Worm (Caenorhabditis elegans): ENCODE data around the gene sdhb-1.

sdhb-1 gene

ce11 chrII:9352669-9353068 lies at the start of gene sdhb-1, which contains the start of gene cup-15:
sdhb-1 (minus strand) TSS chrII:9352731.
cup-15 (plus strand) TSS chrII:9353000.
- no peak for TF ChIP-seq unc-62 (GFP tag; optimal IDR thresholded peaks at IDR 0.05)

- TF ChIP-seq unc-62 (GFP tag; optimal IDR thresholded peaks at IDR 0.05) = no peak
Observed at ce11 chrII:9399746-9400145, 47.2 kb upstream of the sdhb-1 start, which contains the start of gene Y51B9A.7. Y51B9A.7 (plus strand) TSS chrII:9400046.

DNA sequence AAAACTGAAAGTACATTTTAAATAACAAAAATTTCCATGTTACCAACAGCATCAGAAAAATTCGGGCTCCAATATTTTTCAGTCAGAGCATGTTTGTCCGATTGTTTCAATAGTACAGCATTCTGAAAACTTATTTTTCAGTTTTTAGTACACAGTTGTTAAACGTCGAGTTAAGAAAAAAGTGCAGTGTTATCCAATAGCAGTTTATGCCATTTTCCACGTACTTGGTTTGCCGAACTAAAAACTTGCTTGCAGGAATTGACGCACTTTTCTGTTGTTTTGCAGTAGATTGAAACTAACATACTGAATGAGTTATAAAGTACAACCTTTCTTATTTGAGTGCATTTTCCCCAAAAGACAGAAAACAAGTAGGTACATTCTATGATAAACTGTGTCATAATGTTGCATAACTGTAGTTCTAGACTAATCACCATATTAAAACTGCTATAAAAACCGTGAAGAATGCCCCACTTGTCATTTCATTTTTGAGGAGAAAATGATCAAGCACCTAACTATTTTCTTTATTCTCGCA lies 45.9 kb upstream of the sdhb-1 start, which contains the start of the genes Y51B9A.14 and Y51B9A.8:
Gene Y51B9A.14, minus strand, starts transcription at position 101 of the 532 bp plus-strand sequence.
Gene Y51B9A.8, plus strand, starts transcription at position 482 of the 532 bp plus-strand sequence.
- TF ChIP-seq unc-62 (GFP tag; optimal IDR thresholded peaks at IDR 0.05) = no peak

- TF ChIP-seq unc-62 (GFP tag; optimal IDR thresholded peaks at IDR 0.05) = no peak
Observed at ce11 chrII:9397496-9397895, 45.0 kb upstream of the sdhb-1 start, which contains the start of gene Y51B9A.9. Y51B9A.9 (minus strand) TSS chrII:9397596.

DNA sequence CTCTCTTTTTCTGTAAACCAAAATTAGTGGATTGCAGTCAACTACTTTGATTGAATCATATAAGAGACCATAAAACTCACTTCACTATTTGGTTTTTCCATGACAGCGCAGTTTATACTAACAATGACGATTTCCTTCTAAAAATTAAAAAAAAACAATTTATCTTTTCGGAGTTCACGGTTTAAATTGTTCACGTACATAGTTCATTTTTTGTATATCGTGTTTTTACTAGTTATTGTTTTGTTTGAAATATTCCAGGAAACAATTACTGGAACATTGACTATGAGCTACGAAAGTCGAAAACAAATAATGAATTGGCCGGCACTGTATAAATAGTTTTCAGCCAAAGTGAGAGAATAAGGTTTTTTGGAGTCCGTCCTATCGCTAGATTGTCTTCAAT lies 40.2 kb upstream of the sdhb-1 start, which contains the start of gene lido-17:
Gene lido-17, minus strand, starts transcription at position 101 of the 400 bp plus-strand sequence.
- no peak for TF ChIP-seq unc-62 (GFP tag; optimal IDR thresholded peaks at IDR 0.05)

DNA sequence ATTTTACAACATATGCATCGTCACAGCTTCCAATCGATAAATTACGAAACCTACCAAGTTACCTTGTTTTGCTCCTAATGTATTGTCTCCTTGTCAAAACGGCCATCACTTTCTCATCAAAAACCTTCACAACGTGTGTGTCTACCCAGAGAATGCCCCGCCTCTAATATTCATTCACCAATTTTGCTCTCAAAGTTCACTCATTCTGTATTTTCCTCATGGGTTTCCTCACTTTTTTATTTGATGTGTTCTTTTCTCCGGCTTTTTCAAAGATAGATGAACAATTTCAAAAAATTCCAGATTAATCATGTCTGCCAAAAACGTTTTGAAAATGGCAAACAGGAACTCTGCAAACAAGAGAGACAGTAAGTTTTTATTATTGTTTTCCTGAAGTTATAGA lies 32.7 kb upstream of the sdhb-1 start, which contains the start of gene C06C3.7:
Gene C06C3.7, plus strand, starts transcription at position 301 of the 400 bp plus-strand sequence.
- TF ChIP-seq unc-62 (GFP tag; optimal IDR thresholded peaks at IDR 0.05) = no peak

ce11 chrII:9379796-9380195 lies 27.3 kb upstream of the sdhb-1 start, which contains the start of gene srh-48:
srh-48 (plus strand) TSS chrII:9380096.
- TF ChIP-seq unc-62 (GFP tag; optimal IDR thresholded peaks at IDR 0.05) = no peak

DNA sequence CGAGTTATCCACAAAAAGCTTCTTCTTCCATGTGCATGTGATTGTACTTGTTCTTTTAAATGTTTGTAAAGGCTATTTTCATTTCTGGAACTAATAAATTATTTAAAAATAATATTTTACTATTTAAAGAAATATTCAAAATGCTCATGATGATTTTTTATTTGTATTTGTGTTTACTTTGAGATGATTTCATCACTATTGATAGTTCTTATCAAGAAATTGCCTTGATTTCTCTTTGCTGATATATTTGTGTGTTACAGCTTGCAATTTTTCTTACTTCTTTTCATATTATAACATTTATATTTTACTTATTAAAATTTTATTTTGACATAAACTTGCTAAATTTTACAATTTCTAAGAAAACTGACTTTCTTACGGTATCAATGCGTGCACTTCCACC lies 25.6 kb upstream of the sdhb-1 start:
- TF ChIP-seq unc-62 (GFP tag; optimal IDR thresholded peaks at IDR 0.05) = no peak

- TF ChIP-seq unc-62 (GFP tag; optimal IDR thresholded peaks at IDR 0.05) = no peak
Observed at ce11 chrII:9377158-9377557, 24.6 kb upstream of the sdhb-1 start, which contains the start of gene C06C3.10. C06C3.10 (minus strand) TSS chrII:9377258.

ce11 chrII:9374807-9375206 lies 22.3 kb upstream of the sdhb-1 start, which contains the start of gene C06C3.12:
C06C3.12 (plus strand) TSS chrII:9375107.
- no peak for TF ChIP-seq unc-62 (GFP tag; optimal IDR thresholded peaks at IDR 0.05)

DNA sequence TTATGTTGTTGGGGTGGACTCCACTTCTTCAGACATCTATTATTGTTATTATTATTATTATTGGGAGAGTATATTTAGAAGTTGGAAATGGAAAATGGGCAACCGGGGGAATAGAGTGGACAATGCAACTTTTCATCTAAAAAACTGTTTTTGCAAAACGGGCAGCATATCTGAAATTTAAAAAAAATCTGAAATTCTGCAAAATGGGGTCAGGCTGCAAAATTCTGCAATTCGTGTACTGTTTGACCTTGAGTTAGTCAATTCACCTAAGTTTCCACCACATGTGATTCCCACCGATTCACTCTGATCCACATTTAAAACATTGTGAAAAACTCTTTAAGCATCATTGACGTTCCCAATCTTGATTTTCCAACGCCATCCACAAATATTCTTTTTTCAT lies 20.5 kb upstream of the sdhb-1 start, which contains the start of gene C06C3.4:
Gene C06C3.4, plus strand, starts transcription at position 301 of the 400 bp plus-strand sequence.
- no peak for TF ChIP-seq unc-62 (GFP tag; optimal IDR thresholded peaks at IDR 0.05)

DNA sequence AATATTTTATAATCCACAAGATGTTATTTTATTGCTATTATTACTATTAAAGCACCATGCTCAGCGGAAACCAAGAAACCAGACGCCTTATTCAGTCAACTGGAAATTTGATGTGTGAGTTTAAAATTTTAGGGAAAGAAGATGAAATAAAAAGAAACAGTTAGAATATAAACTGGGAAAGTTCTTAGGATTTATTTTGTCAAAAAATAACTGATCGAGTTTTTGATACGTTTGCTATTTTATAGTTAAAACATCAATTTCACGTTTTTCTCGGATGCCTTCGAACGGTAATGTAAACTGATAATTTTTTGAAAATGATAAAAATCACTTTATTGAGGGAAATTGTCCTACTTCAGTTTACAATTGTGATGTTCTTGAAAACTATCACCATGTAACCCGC lies 19.9 kb upstream of the sdhb-1 start, which contains the start of gene C06C3.3:
Gene C06C3.3, minus strand, starts transcription at position 101 of the 400 bp plus-strand sequence.
- TF ChIP-seq unc-62 (GFP tag; optimal IDR thresholded peaks at IDR 0.05) = no peak

- no peak for TF ChIP-seq unc-62 (GFP tag; optimal IDR thresholded peaks at IDR 0.05)
Observed at ce11 chrII:9369394-9369793, 16.9 kb upstream of the sdhb-1 start.

DNA sequence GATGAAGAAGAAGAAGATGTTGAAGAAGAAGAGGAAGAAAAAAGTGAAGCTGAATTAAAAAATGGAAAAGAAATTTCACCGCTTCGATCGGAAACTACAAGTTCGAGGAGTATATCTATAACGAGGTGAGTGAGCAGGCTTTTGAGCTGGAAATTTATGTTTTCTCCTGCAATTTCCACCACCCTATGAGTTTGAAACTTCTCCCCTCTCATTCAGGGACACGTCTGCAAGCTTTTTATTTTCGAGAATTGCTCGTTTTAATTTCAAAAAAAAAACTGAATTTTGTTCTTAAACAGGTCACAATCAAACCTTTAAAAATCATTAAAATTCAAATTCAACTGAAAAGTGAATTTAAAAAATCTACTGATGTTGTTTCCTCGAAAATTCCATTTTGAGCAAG lies 9.7 kb upstream of the sdhb-1 start:
- TF ChIP-seq unc-62 (GFP tag; optimal IDR thresholded peaks at IDR 0.05) = no peak

ce11 chrII:9358230-9358629 lies 5.7 kb upstream of the sdhb-1 start, which contains the start of gene mel-11:
mel-11 (plus strand) TSS chrII:9358530.
- no peak for TF ChIP-seq unc-62 (GFP tag; optimal IDR thresholded peaks at IDR 0.05)

- no peak for TF ChIP-seq unc-62 (GFP tag; optimal IDR thresholded peaks at IDR 0.05)
Observed at ce11 chrII:9356723-9357122, 4.2 kb upstream of the sdhb-1 start.

- TF ChIP-seq unc-62 (GFP tag; optimal IDR thresholded peaks at IDR 0.05) = no peak
Observed at ce11 chrII:9347444-9347843, 5.1 kb downstream of the sdhb-1 start.

All from whole organism, dauer.